Fruit fly (Drosophila melanogaster): ENCODE measurements around the gene CG13634.

The CG13634 gene

DNA sequence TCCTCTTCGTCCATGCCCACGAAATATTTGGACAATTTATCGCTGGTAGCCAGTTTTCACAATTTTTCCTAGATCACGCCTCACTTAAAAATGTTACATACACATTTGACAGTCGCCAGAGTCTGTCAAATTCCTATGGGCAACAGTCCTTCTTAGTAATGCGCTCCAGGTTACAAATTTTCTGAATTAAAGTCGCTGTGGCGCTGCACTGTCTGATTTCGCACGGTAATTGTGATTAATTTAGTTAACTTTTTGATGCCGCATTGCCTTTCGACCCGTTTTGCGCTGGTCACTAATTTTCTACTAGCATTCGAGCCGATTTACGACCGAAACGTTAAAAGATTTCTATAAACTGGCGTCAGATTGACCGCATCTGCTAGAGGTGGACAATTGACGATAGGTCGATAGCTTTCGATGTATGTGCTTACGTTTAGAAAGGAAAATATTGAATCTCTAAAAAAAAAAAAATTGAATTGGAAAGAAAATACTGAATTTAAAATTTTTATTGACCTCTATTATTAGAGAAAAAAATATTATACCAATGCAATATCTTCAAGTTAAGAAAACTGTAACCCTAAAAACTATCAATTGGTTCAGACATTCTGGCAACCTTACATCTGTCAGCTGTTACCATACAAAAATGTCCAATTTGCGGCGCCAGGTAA is 23.8 kb upstream of the CG13634 start, which contains the start of the genes lili and CG34150:
Gene lili (minus strand): TSS at position 376 of the 665 bp plus-strand sequence.
Gene CG34150 (plus strand): TSS at position 626 of the 665 bp plus-strand sequence.
- TF ChIP-seq CG33017 (tag; optimal IDR thresholded peaks at IDR 0.05), result peak; percentile 60
- peak; percentile 83 for TF ChIP-seq CG5204 (GFP tag; optimal IDR thresholded peaks at IDR 0.05)
- TF ChIP-seq Hr96 (GFP tag; optimal IDR thresholded peaks at IDR 0.05), result peak; percentile 80
- peak; percentile 98 for TF ChIP-seq CG14711 (tag; optimal IDR thresholded peaks at IDR 0.05)
- TF ChIP-seq cic (GFP tag; optimal IDR thresholded peaks at IDR 0.05), result no peak
- TF ChIP-seq CG7045 (GFP tag; optimal IDR thresholded peaks at IDR 0.05), result peak; percentile 58
- no peak for TF ChIP-seq cnc (optimal IDR thresholded peaks at IDR 0.05)
- TF ChIP-seq kay (GFP tag; ENCODE audit: borderline replicate concordance), result no peak
- peak; percentile 51 for TF ChIP-seq CG12768 (GFP tag; optimal IDR thresholded peaks at IDR 0.05)
- TF ChIP-seq CG11617 (GFP tag; optimal IDR thresholded peaks at IDR 0.05), result peak; percentile 79
- peak; percentile 86 for TF ChIP-seq bab1 (GFP tag; optimal IDR thresholded peaks at IDR 0.05)
- peak; percentile 67 for TF ChIP-seq Mnt (GFP tag; optimal IDR thresholded peaks at IDR 0.05)
- peak; percentile 46 for TF ChIP-seq tj (GFP tag; optimal IDR thresholded peaks at IDR 0.05)
- TF ChIP-seq Clk (GFP tag; optimal IDR thresholded peaks at IDR 0.05), result no peak
- TF ChIP-seq ovo (GFP tag; optimal IDR thresholded peaks at IDR 0.05), result peak; percentile 67
- peak; percentile 93 for TF ChIP-seq toe (GFP tag; optimal IDR thresholded peaks at IDR 0.05)
- TF ChIP-seq CG7101 (tag; optimal IDR thresholded peaks at IDR 0.05), result peak; percentile 84
- peak; percentile 78 for TF ChIP-seq CG1620 (GFP tag; optimal IDR thresholded peaks at IDR 0.05)
- peak; percentile 60 for TF ChIP-seq Crg-1 (GFP tag; optimal IDR thresholded peaks at IDR 0.05)
- TF ChIP-seq pad (GFP tag; optimal IDR thresholded peaks at IDR 0.05), result peak; percentile 40

DNA sequence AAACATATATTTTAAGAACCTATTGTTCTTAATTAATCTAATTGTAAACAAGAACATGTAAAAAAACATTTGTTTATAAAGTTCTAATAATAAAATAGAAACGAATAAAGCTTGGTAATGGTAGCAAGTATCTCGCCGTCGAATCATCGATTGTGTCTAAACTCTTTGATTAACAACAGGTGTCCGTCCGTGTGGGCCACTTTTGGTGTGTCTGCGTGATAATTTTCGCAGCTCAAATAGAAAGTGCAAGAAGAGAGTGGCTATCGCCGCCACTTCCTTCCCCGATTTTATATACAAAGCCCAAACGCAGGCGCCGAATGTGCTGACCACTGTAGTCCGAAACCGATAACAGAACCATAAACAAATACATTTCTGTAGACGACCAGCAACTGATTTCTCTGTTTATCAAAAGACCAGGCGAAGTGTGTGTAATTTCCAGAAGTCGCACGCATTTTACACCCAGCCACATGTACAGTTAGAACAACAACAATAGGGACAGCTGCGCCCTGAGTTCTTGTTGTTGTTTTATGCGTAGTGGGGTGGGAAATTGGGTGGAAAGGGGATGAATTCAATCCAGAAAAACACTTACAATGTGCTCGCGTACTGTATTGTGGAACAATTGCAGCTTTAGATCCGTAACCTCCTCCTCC is 23.2 kb upstream of the CG13634 start:
- TF ChIP-seq Crg-1 (GFP tag; optimal IDR thresholded peaks at IDR 0.05) (no peak), tj (GFP tag; optimal IDR thresholded peaks at IDR 0.05) (peak; percentile 24)

DNA sequence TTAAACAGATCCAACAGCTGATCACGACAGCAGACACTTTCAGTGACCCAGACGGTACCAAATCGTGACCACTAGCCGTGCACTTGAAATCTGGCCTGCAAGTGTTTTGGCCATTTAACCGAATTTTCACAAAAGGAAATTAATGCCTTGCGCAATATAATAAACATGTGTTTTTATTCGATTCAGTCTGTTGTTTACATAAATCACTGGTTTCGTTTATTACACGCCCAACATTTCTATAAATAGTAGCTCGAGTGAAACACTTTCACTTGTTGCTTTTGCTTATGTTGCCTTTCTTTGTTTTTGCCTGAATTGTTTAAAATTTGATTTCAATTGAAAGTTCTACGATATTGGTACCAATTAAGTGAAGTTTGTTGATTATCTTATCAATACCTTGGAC is 22.5 kb upstream of the CG13634 start:
- no peak for TF ChIP-seq pad (GFP tag; optimal IDR thresholded peaks at IDR 0.05)
- TF ChIP-seq CG12768 (GFP tag; optimal IDR thresholded peaks at IDR 0.05), result no peak
- no peak for TF ChIP-seq CG7045 (GFP tag; optimal IDR thresholded peaks at IDR 0.05)
- no peak for TF ChIP-seq CG14711 (tag; optimal IDR thresholded peaks at IDR 0.05)
- no peak for TF ChIP-seq toe (GFP tag; optimal IDR thresholded peaks at IDR 0.05)
- no peak for TF ChIP-seq cic (GFP tag; optimal IDR thresholded peaks at IDR 0.05)

DNA sequence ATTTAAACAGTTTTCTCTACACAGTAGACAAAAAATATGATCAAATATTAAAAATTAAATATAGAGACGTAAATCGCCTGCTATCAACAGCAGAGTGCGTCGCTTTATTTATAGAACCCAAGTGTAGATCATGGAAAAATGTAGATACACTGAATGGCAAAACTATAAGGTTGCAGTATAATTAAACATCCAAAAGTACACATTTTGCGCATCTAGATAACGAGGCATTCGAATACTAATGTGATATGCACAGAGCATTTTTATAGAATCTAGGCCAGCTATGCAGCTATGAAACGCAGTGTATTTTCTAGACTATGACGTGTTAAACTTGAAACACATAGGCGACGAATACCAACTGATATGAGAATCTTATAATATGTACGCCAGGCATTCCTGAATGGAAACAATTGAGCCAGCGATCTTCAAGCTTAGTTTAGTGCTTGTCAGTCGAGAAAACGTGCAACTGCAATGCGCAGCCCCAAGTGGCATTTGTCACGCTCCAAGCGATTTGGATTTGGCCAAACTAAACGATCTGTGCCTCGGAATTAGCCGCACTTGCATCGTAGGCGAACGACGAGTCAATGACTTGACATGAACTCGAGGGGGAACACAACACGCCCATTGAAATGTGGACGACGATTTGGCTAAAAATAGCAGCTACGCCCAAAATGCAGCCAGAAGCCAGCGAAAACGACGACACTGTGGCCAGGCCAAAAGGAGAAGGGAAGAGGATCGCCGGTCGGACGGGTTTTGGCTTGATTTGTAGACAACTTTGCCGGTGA is 21.1 kb upstream of the CG13634 start:
- TF ChIP-seq toe (GFP tag; optimal IDR thresholded peaks at IDR 0.05) (peak; percentile 48), cnc (optimal IDR thresholded peaks at IDR 0.05) (no peak), CG11617 (GFP tag; optimal IDR thresholded peaks at IDR 0.05) (peak; percentile 76), pad (GFP tag; optimal IDR thresholded peaks at IDR 0.05) (peak; percentile 70), Mnt (GFP tag; optimal IDR thresholded peaks at IDR 0.05) (peak; percentile 64), Clk (GFP tag; optimal IDR thresholded peaks at IDR 0.05) (peak; percentile 67), CG14711 (tag; optimal IDR thresholded peaks at IDR 0.05) (peak; percentile 88), CG7045 (GFP tag; optimal IDR thresholded peaks at IDR 0.05) (peak; percentile 91), CG5204 (GFP tag; optimal IDR thresholded peaks at IDR 0.05) (peak; percentile 81), ovo (GFP tag; optimal IDR thresholded peaks at IDR 0.05) (no peak), CG12768 (GFP tag; optimal IDR thresholded peaks at IDR 0.05) (peak; percentile 95), CG1620 (GFP tag; optimal IDR thresholded peaks at IDR 0.05) (peak; percentile 9), bab1 (GFP tag; optimal IDR thresholded peaks at IDR 0.05) (peak; percentile 79), Crg-1 (GFP tag; optimal IDR thresholded peaks at IDR 0.05) (peak; percentile 78), CG7101 (tag; optimal IDR thresholded peaks at IDR 0.05) (peak; percentile 96), CG33017 (tag; optimal IDR thresholded peaks at IDR 0.05) (peak; percentile 97), kay (GFP tag; ENCODE audit: borderline replicate concordance) (peak; percentile 94), Hr96 (GFP tag; optimal IDR thresholded peaks at IDR 0.05) (peak; percentile 80), tj (GFP tag; optimal IDR thresholded peaks at IDR 0.05) (peak; percentile 23), cic (GFP tag; optimal IDR thresholded peaks at IDR 0.05) (peak; percentile 56)

DNA sequence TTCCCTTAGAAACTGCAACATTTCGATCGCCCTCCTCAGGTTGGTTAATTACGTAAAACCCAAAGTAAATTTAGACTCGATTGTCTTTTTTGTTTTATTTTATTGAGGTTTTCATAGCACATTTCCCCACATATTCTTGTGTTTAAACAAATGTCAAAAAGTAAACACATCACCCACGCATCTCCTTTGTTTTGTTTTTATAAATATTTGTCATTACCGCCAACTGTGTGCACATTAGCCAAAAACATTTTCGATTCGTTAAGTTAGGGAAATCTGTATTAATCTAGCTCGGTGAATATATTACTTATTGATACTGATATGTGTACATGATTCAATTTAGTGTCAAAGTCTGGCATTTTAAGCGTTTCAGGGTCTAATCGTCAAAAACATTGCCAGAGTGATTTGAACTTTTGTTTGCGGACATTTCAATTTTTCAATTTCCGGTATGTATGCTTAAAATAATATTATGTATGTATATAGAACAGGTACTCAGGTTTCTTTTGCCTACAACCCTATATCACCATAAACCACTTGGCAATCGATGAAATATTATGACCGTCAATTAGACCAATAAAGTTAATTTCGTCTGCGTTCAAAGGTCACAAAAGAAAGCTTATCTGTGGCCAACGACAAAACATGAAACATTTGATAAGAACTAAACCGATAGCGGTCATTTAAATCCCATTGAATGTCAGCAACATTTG is 19.8 kb upstream of the CG13634 start:
- TF ChIP-seq pad (GFP tag; optimal IDR thresholded peaks at IDR 0.05) (no peak), cnc (optimal IDR thresholded peaks at IDR 0.05) (no peak), bab1 (GFP tag; optimal IDR thresholded peaks at IDR 0.05) (no peak), ovo (GFP tag; optimal IDR thresholded peaks at IDR 0.05) (no peak), CG14711 (tag; optimal IDR thresholded peaks at IDR 0.05) (no peak), kay (GFP tag; ENCODE audit: borderline replicate concordance) (peak; percentile 81), toe (GFP tag; optimal IDR thresholded peaks at IDR 0.05) (no peak), Clk (GFP tag; optimal IDR thresholded peaks at IDR 0.05) (no peak), CG33017 (tag; optimal IDR thresholded peaks at IDR 0.05) (peak; percentile 5), CG7101 (tag; optimal IDR thresholded peaks at IDR 0.05) (no peak), CG12768 (GFP tag; optimal IDR thresholded peaks at IDR 0.05) (no peak), CG5204 (GFP tag; optimal IDR thresholded peaks at IDR 0.05) (no peak)
